Worm (Caenorhabditis elegans) whole organism, dauer: Measurements from ENCODE around the gene otub-3.
"Not testable (repeated sequence)": the region's sequence is repeated elsewhere in the genome, so short reads cannot be mapped to it uniquely, and the experiment has no call there.

Experiments
- unc-62 ChIP-seq: sonication (generic microtip); optimal IDR thresholded peaks from 2 replicates; lab custom pipeline; 2017; ENCODE audit warnings: missing biosample characterization, missing genetic modification reagents, missing genetic modification characterization

otub-3 gene

ce11 chrIV:8728122-8728521 lies at the start of gene otub-3:
otub-3 (plus strand) TSS chrIV:8728177.
- no peak for TF ChIP-seq unc-62 (GFP tag; lab: Kevin White, UChicago)

ce11 chrIV:8679225-8679624 lies 48.8 kb upstream of the otub-3 start, which contains the start of gene nlp-60:
nlp-60 (minus strand) TSS chrIV:8679325.
- TF ChIP-seq unc-62 (GFP tag; lab: Kevin White, UChicago) = no peak

ce11 chrIV:8686510-8686909 lies 41.5 kb upstream of the otub-3 start, which contains the start of gene pole-2:
pole-2 (minus strand) TSS chrIV:8686610.
- no peak for TF ChIP-seq unc-62 (GFP tag; lab: Kevin White, UChicago)

- no peak for TF ChIP-seq unc-62 (GFP tag; lab: Kevin White, UChicago)
Measured at ce11 chrIV:8686966-8687365, 41.0 kb upstream of the otub-3 start.

ce11 chrIV:8687605-8688191 lies 40.3 kb upstream of the otub-3 start, which contains the start of gene snrp-3:
snrp-3 (minus strand) TSS chrIV:8687810.
- TF ChIP-seq unc-62 (GFP tag; lab: Kevin White, UChicago) = no peak

- no peak for TF ChIP-seq unc-62 (GFP tag; lab: Kevin White, UChicago)
Measured at ce11 chrIV:8691486-8691885, 36.5 kb upstream of the otub-3 start, which contains the start of the genes hst-1 and ints-6. hst-1 (minus strand) TSS chrIV:8691513. ints-6 (plus strand) TSS chrIV:8691745.

- no peak for TF ChIP-seq unc-62 (GFP tag; lab: Kevin White, UChicago)
Measured at ce11 chrIV:8697436-8697835, 30.5 kb upstream of the otub-3 start, which contains the start of gene ttll-11. ttll-11 (plus strand) TSS chrIV:8697736.

ce11 chrIV:8705504-8705903 lies 22.5 kb upstream of the otub-3 start, which contains the start of gene H23L24.4:
H23L24.4 (minus strand) TSS chrIV:8705604.
- TF ChIP-seq unc-62 (GFP tag; lab: Kevin White, UChicago) = no peak

ce11 chrIV:8708046-8708445 lies 19.9 kb upstream of the otub-3 start:
- TF ChIP-seq unc-62 (GFP tag; lab: Kevin White, UChicago) = no peak

ce11 chrIV:8715032-8715431 lies 12.9 kb upstream of the otub-3 start, which contains the start of the genes parg-2 and ipla-5:
parg-2 (minus strand) TSS chrIV:8715132.
ipla-5 (plus strand) TSS chrIV:8715247.
- TF ChIP-seq unc-62 (GFP tag; lab: Kevin White, UChicago) = not testable (repeated sequence)

- TF ChIP-seq unc-62 (GFP tag; lab: Kevin White, UChicago) = no peak
Measured at ce11 chrIV:8718153-8718552, 9.8 kb upstream of the otub-3 start, which contains the start of gene H23L24.1. H23L24.1 (plus strand) TSS chrIV:8718453.

- TF ChIP-seq unc-62 (GFP tag; lab: Kevin White, UChicago) = no peak
Measured at ce11 chrIV:8722801-8723200, 5.2 kb upstream of the otub-3 start.

- no peak for TF ChIP-seq unc-62 (GFP tag; lab: Kevin White, UChicago)
Measured at ce11 chrIV:8723720-8724119, 4.3 kb upstream of the otub-3 start, which contains the start of gene F21D5.9. F21D5.9 (plus strand) TSS chrIV:8724020.

ce11 chrIV:8724907-8725306 lies 3.1 kb upstream of the otub-3 start:
- no peak for TF ChIP-seq unc-62 (GFP tag; lab: Kevin White, UChicago)

ce11 chrIV:8725345-8725744 lies 2.6 kb upstream of the otub-3 start, which contains the start of gene pgm-3:
pgm-3 (plus strand) TSS chrIV:8725722.
- no peak for TF ChIP-seq unc-62 (GFP tag; lab: Kevin White, UChicago)

ce11 chrIV:8729636-8730035 lies 1.7 kb downstream of the otub-3 start:
- TF ChIP-seq unc-62 (GFP tag; lab: Kevin White, UChicago) = no peak

- TF ChIP-seq unc-62 (GFP tag; lab: Kevin White, UChicago) = no peak
Measured at ce11 chrIV:8730469-8730868, 2.5 kb downstream of the otub-3 start, which contains the start of gene F21D5.3. F21D5.3 (plus strand) TSS chrIV:8730815.
